Worm (Caenorhabditis elegans): ENCODE measurements around the gene fkb-1.

DNA sequence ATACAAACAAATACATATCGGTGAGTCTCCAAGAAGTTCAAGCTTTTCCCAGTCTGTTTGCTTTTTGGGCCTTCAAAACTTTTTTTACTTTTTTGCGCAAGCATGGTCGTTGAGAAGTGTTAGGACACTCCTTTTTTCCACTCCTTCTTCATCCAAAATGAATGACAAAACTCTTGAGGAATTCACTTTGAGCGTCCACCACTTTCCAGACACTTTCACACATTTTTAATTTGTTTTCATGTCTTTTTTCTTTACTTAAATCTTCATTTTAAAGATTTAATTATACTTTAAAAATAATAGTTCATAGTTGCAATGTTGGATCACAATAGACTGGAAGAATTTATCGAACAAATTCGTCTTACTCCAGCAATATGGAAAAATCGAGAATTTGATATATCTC lies 32.1 kb upstream of the fkb-1 start, which contains the start of gene F13H10.1:
- no peak for TF ChIP-seq nhr-11 (tag; optimal IDR thresholded peaks at IDR 0.05)
- no peak for TF ChIP-seq mml-1 (tag; optimal IDR thresholded peaks at IDR 0.05)
- no peak for TF ChIP-seq fos-1 (tag; optimal IDR thresholded peaks at IDR 0.05)
- TF ChIP-seq eor-1 (tag; optimal IDR thresholded peaks at IDR 0.05): no peak
- TF ChIP-seq ztf-11 (tag; optimal IDR thresholded peaks at IDR 0.05): no peak
- TF ChIP-seq mdl-1 (tag; optimal IDR thresholded peaks at IDR 0.05): no peak
- TF ChIP-seq tbx-2 (tag; optimal IDR thresholded peaks at IDR 0.05): no peak
- TF ChIP-seq pha-4 (tag; optimal IDR thresholded peaks at IDR 0.05): no peak
- no peak for TF ChIP-seq fkh-10 (GFP tag; optimal IDR thresholded peaks at IDR 0.05)

Measured in whole organism, L3 larva.